Worm (Caenorhabditis elegans): ENCODE results near the gene nnt-1.

Gene nnt-1

ce11 chrX:6118086-6118825, 3.9 kb upstream of the nnt-1 start, which contains the start of gene C15H9.2:
C15H9.2 (plus strand) TSS chrX:6118526.
- TF ChIP-seq dmd-8 (GFP tag; IDR thresholded peaks at IDR 0.05) (no peak), dmd-6 (GFP tag; IDR thresholded peaks at IDR 0.05) (peak; percentile 40; the same call in 1 of the 2 replicates), unc-39 (tag; optimal IDR thresholded peaks at IDR 0.05) (no peak), ceh-20 (GFP tag; IDR thresholded peaks at IDR 0.05) (no peak), tag-97 (GFP tag; IDR thresholded peaks at IDR 0.05) (no peak), mdl-1 (tag; optimal IDR thresholded peaks at IDR 0.05) (no peak), nhr-28 (tag; optimal IDR thresholded peaks at IDR 0.05) (peak; percentile 9), daf-16 (GFP tag; optimal IDR thresholded peaks at IDR 0.05) (no peak), daf-16 (tag; optimal IDR thresholded peaks at IDR 0.05) (peak; percentile 79), pqm-1 (tag; optimal IDR thresholded peaks at IDR 0.05) (peak; percentile 82), hif-1 (tag; optimal IDR thresholded peaks at IDR 0.05) (no peak), mxl-3 (GFP tag; optimal IDR thresholded peaks at IDR 0.05) (peak; percentile 30), lin-1 (GFP tag; IDR thresholded peaks at IDR 0.05) (no peak), hlh-11 (tag; optimal IDR thresholded peaks at IDR 0.05) (peak; percentile 19)

ce11 chrX:6121279-6121678, 832 bp upstream of the nnt-1 start:
- TF ChIP-seq zfp-2 (tag; optimal IDR thresholded peaks at IDR 0.05) (no peak), F49E8.2 (tag; optimal IDR thresholded peaks at IDR 0.05; ENCODE audit: borderline replicate concordance) (no peak), daf-16 (GFP tag; optimal IDR thresholded peaks at IDR 0.05) (no peak), daf-16 (tag; optimal IDR thresholded peaks at IDR 0.05) (peak; percentile 97), gei-8 (GFP tag; optimal IDR thresholded peaks at IDR 0.05) (no peak), pqm-1 (tag; optimal IDR thresholded peaks at IDR 0.05) (peak; percentile 2), dve-1 (tag; optimal IDR thresholded peaks at IDR 0.05; ENCODE audit: insufficient read depth) (peak; percentile 31), nhr-77 (tag; optimal IDR thresholded peaks at IDR 0.05) (peak; percentile 38), nhr-28 (tag; optimal IDR thresholded peaks at IDR 0.05) (peak; percentile 25)

- TF ChIP-seq Y5F2A.4 (GFP tag; optimal IDR thresholded peaks at IDR 0.05): no peak
- no peak for TF ChIP-seq ceh-62 (tag; optimal IDR thresholded peaks at IDR 0.05)
- 0 out of 2 replicates have a peak, but pooled peaks have one; percentile 17 for TF ChIP-seq php-3 (GFP tag; IDR thresholded peaks at IDR 0.05)
- TF ChIP-seq aha-1 (tag): peak; percentile 98
- TF ChIP-seq fkh-10 (GFP tag; optimal IDR thresholded peaks at IDR 0.05): no peak
- no peak for TF ChIP-seq ZK546.5 (tag; optimal IDR thresholded peaks at IDR 0.05)
- no peak for TF ChIP-seq nhr-111 (GFP tag; optimal IDR thresholded peaks at IDR 0.05)
- no peak for TF ChIP-seq D1046.2 (GFP tag; IDR thresholded peaks at IDR 0.05)
- peak; percentile 17 for TF ChIP-seq lin-13 (GFP tag; optimal IDR thresholded peaks at IDR 0.05)
- 0 out of 2 replicates have a peak, but pooled peaks have one; percentile 9 for TF ChIP-seq T26A8.4 (GFP tag; IDR thresholded peaks at IDR 0.05)
- peak; percentile 21 for TF ChIP-seq F37D6.2 (tag; optimal IDR thresholded peaks at IDR 0.05)
- TF ChIP-seq hlh-30 (tag; optimal IDR thresholded peaks at IDR 0.05; ENCODE audit: insufficient read depth): peak; percentile 2
- TF ChIP-seq spr-3 (GFP tag; optimal IDR thresholded peaks at IDR 0.05): no peak
- TF ChIP-seq nhr-28 (tag; optimal IDR thresholded peaks at IDR 0.05): peak; percentile 38
- TF ChIP-seq ceh-20 (GFP tag; IDR thresholded peaks at IDR 0.05): no peak
- no peak for TF ChIP-seq mxl-2 (GFP tag; conservative IDR thresholded peaks at IDR 0.05)
- no peak for TF ChIP-seq saeg-2 (GFP tag; IDR thresholded peaks at IDR 0.05)
- no peak for TF ChIP-seq Y48G9A.11 (GFP tag; IDR thresholded peaks at IDR 0.05)
- 0 out of 2 replicates have a peak, but pooled peaks have one; percentile 38 for TF ChIP-seq egl-43 (GFP tag; IDR thresholded peaks at IDR 0.05)
- peak; percentile 52; the same call in 1 of the 2 replicates for TF ChIP-seq hmg-1.1 (GFP tag; IDR thresholded peaks at IDR 0.05)
- TF ChIP-seq zag-1 (tag; optimal IDR thresholded peaks at IDR 0.05): no peak
- no peak for TF ChIP-seq nhr-76 (tag; optimal IDR thresholded peaks at IDR 0.05)
- no peak for TF ChIP-seq snpc-1.2 (GFP tag; IDR thresholded peaks at IDR 0.05)
- TF ChIP-seq pha-4 (GFP tag; IDR thresholded peaks at IDR 0.05): no peak; the same call in 1 of the 2 replicates
- TF ChIP-seq pha-4 (tag; optimal IDR thresholded peaks at IDR 0.05): no peak
- no peak for TF ChIP-seq daf-16 (GFP tag; optimal IDR thresholded peaks at IDR 0.05)
- no peak for TF ChIP-seq daf-16 (tag; optimal IDR thresholded peaks at IDR 0.05)
- TF ChIP-seq mdl-1 (tag; optimal IDR thresholded peaks at IDR 0.05): peak in 1 of 2 experiments; percentile 9
- peak; percentile 33 for TF ChIP-seq mes-2 (tag; optimal IDR thresholded peaks at IDR 0.05; ENCODE audit: poor library complexity, severe bottlenecking)
- peak; percentile 2 for TF ChIP-seq rbr-2 (tag; optimal IDR thresholded peaks at IDR 0.05)
- TF ChIP-seq unc-62 (GFP tag; optimal IDR thresholded peaks at IDR 0.05 in 1 of 2): peak in 1 of 2 experiments; percentile 24
- no peak for TF ChIP-seq unc-62 (tag; optimal IDR thresholded peaks at IDR 0.05)
These were observed 6.1 kb downstream of the nnt-1 start, which contains the start of gene C15H9.9 for ce11 chrX:6128225-6128686. C15H9.9 (minus strand) TSS chrX:6128275.

Measured in whole organism, L4 larva.